Worm (Caenorhabditis elegans): ENCODE data around the gene K02A6.3.
A peak's percentile ranks its signal among the peaks of the same experiment; 100 is the strongest.

K02A6.3 gene

DNA sequence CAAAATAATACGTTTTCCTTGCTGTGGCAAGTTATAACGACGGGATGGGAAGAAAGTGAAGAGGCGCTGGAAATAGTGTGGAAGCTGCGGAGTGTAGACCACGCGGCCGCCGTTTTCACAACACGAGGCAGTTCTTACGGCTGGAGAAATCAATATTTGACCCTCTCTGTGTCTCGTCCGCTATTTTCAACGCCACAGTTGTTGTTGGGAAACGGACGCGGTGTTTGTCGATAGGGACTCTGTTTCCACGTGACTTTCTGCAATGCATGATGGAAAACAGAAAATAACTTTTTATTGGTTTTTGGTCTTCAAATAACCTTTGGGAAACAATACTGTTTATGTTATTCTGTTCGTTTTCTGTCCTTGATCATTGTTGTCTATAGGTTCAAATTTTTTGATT lies at the start of gene K02A6.3 (continued):
- TF ChIP-seq snpc-4 (GFP tag; optimal IDR thresholded peaks at IDR 0.05) = no peak
- TF ChIP-seq snpc-4 (tag; optimal IDR thresholded peaks at IDR 0.05) = peak in 2 of 4 experiments; percentile 51
- TF ChIP-seq athp-1 (tag; optimal IDR thresholded peaks at IDR 0.05) = no peak
- TF ChIP-seq snpc-3.4 (tag; optimal IDR thresholded peaks at IDR 0.05) = no peak
- TF ChIP-seq hsf-1 (GFP tag; IDR thresholded peaks at IDR 0.05) = 0 out of 2 replicates have a peak, but pooled peaks have one; percentile 28
- no peak for TF ChIP-seq F37B4.10 (GFP tag; IDR thresholded peaks at IDR 0.05)
- TF ChIP-seq ceh-79 (tag; optimal IDR thresholded peaks at IDR 0.05) = no peak
- no peak for TF ChIP-seq ceh-58 (GFP tag; IDR thresholded peaks at IDR 0.05)
- peak; percentile 74 for TF ChIP-seq atf-7 (tag; optimal IDR thresholded peaks at IDR 0.05)
- TF ChIP-seq mxl-1 (tag; optimal IDR thresholded peaks at IDR 0.05) = no peak
- TF ChIP-seq tbp1 (GFP tag; optimal IDR thresholded peaks at IDR 0.05) = peak; percentile 63
- TF ChIP-seq xnd-1 (tag; optimal IDR thresholded peaks at IDR 0.05) = no peak
- no peak for TF ChIP-seq him-1 (tag; optimal IDR thresholded peaks at IDR 0.05)
- TF ChIP-seq chd-7 (tag; optimal IDR thresholded peaks at IDR 0.05) = peak; percentile 79
- TF ChIP-seq hlh-26 (GFP tag; conservative IDR thresholded peaks at IDR 0.05) = no peak
- TF ChIP-seq dpl-1 (GFP tag; optimal IDR thresholded peaks at IDR 0.05) = no peak
- TF ChIP-seq hrde-1 (tag; optimal IDR thresholded peaks at IDR 0.05; ENCODE audit: borderline replicate concordance) = no peak
- TF ChIP-seq nfya-1 (tag; optimal IDR thresholded peaks at IDR 0.05; ENCODE audit: borderline replicate concordance, insufficient read depth) = no peak
- no peak for TF ChIP-seq sdz-38 (tag; optimal IDR thresholded peaks at IDR 0.05)
- peak; percentile 92 for TF ChIP-seq nhr-80 (tag; optimal IDR thresholded peaks at IDR 0.05)
- TF ChIP-seq nhr-27 (tag; optimal IDR thresholded peaks at IDR 0.05) = no peak
- no peak for TF ChIP-seq lsl-1 (GFP tag; optimal IDR thresholded peaks at IDR 0.05)
- TF ChIP-seq snpc-1.1 (tag; optimal IDR thresholded peaks at IDR 0.05; ENCODE audit: insufficient read depth) = no peak
- TF ChIP-seq snpc-1.3 (tag; optimal IDR thresholded peaks at IDR 0.05; ENCODE audit: insufficient read depth) = no peak
- no peak for TF ChIP-seq hmg-20 (GFP tag; IDR thresholded peaks at IDR 0.05)
- no peak for TF ChIP-seq Y53G8AR.9 (GFP tag; conservative IDR thresholded peaks at IDR 0.05)
- TF ChIP-seq attf-3 (GFP tag; conservative IDR thresholded peaks at IDR 0.05) = no peak
- TF ChIP-seq ama-1 (optimal IDR thresholded peaks at IDR 0.05) = no peak
- TF ChIP-seq ama-1 (GFP tag; optimal IDR thresholded peaks at IDR 0.05) = no peak
- TF ChIP-seq dox-1 (GFP tag; IDR thresholded peaks at IDR 0.05) = peak; percentile 88
- peak; percentile 69 for TF ChIP-seq ZK185.1 (tag; optimal IDR thresholded peaks at IDR 0.05; ENCODE audit: poor library complexity, severe bottlenecking)
- no peak for TF ChIP-seq F55B11.4 (tag; optimal IDR thresholded peaks at IDR 0.05; ENCODE audit: borderline replicate concordance, insufficient read depth)
- TF ChIP-seq T07F8.4 (tag; optimal IDR thresholded peaks at IDR 0.05) = no peak
- TF ChIP-seq sea-2 (GFP tag; IDR thresholded peaks at IDR 0.05) = no peak
- TF ChIP-seq ztf-25 (GFP tag; IDR thresholded peaks at IDR 0.05) = no peak
- TF ChIP-seq ekl-4 (GFP tag; IDR thresholded peaks at IDR 0.05) = peak; percentile 52; the same call in 1 of the 2 replicates
- no peak for TF ChIP-seq dpff-1 (tag; optimal IDR thresholded peaks at IDR 0.05)
- no peak for TF ChIP-seq rec-8 (tag; optimal IDR thresholded peaks at IDR 0.05)
- TF ChIP-seq lin-35 (GFP tag; optimal IDR thresholded peaks at IDR 0.05) = no peak
- no peak for TF ChIP-seq T26A5.8 (tag; optimal IDR thresholded peaks at IDR 0.05)
- no peak for TF ChIP-seq F57A8.1 (GFP tag; optimal IDR thresholded peaks at IDR 0.05)
- no peak for TF ChIP-seq unc-130 (GFP tag; optimal IDR thresholded peaks at IDR 0.05)
- TF ChIP-seq D2030.7 (GFP tag; IDR thresholded peaks at IDR 0.05) = no peak
- peak; percentile 74 for TF ChIP-seq ceh-27 (GFP tag; optimal IDR thresholded peaks at IDR 0.05)
- TF ChIP-seq B0336.3 (GFP tag; IDR thresholded peaks at IDR 0.05) = peak; percentile 91
- TF ChIP-seq F49E8.2 (tag; optimal IDR thresholded peaks at IDR 0.05; ENCODE audit: insufficient read depth) = no peak
- no peak for TF ChIP-seq mes-4 (tag; optimal IDR thresholded peaks at IDR 0.05)
- TF ChIP-seq madf-10 (tag; optimal IDR thresholded peaks at IDR 0.05) = peak; percentile 63
- 0 out of 2 replicates have a peak, but pooled peaks have one; percentile 22 for TF ChIP-seq lir-1 (GFP tag; conservative IDR thresholded peaks at IDR 0.05)

Data from whole organism, young adult.